Worm (Caenorhabditis elegans): ENCODE data around the gene tufm-1.

The tufm-1 gene

ce11 chrIII:2804461-2804860, 10.3 kb downstream of the tufm-1 start:
- no peak for TF ChIP-seq ztf-11 (tag; optimal IDR thresholded peaks at IDR 0.05)
- no peak for TF ChIP-seq sem-2 (GFP tag; optimal IDR thresholded peaks at IDR 0.05)
- TF ChIP-seq unc-62 (GFP tag; optimal IDR thresholded peaks at IDR 0.05) = peak; percentile 17
- TF ChIP-seq nhr-2 (tag; optimal IDR thresholded peaks at IDR 0.05) = peak; percentile 49
- peak; percentile 34 for TF ChIP-seq pha-4 (tag; optimal IDR thresholded peaks at IDR 0.05)

- TF ChIP-seq ztf-11 (tag; optimal IDR thresholded peaks at IDR 0.05) (no peak), zip-8 (tag; optimal IDR thresholded peaks at IDR 0.05) (no peak), blmp-1 (tag; optimal IDR thresholded peaks at IDR 0.05) (no peak), unc-120 (tag; optimal IDR thresholded peaks at IDR 0.05; ENCODE audit: poor library complexity, severe bottlenecking) (no peak), sptf-1 (tag; optimal IDR thresholded peaks at IDR 0.05) (no peak)
Observed at ce11 chrIII:2801800-2802515, 12.8 kb downstream of the tufm-1 start, which contains the start of the genes twk-45 and Y71H2AM.25. Gene twk-45, minus strand, starts transcription at chrIII:2801900. Gene Y71H2AM.25, plus strand, starts transcription at chrIII:2802465.

- peak; percentile 93 for TF ChIP-seq zip-8 (tag; optimal IDR thresholded peaks at IDR 0.05)
- no peak for TF ChIP-seq lsy-2 (tag; optimal IDR thresholded peaks at IDR 0.05)
- no peak for TF ChIP-seq mls-2 (tag; optimal IDR thresholded peaks at IDR 0.05)
- no peak for TF ChIP-seq drap-1 (GFP tag; optimal IDR thresholded peaks at IDR 0.05)
- TF ChIP-seq mab-5 (tag; optimal IDR thresholded peaks at IDR 0.05) = no peak
Observed at ce11 chrIII:2800743-2801142, 14.0 kb downstream of the tufm-1 start.

- TF ChIP-seq drap-1 (GFP tag; optimal IDR thresholded peaks at IDR 0.05) (no peak), lsy-2 (tag; optimal IDR thresholded peaks at IDR 0.05) (no peak), tbx-8 (GFP tag; optimal IDR thresholded peaks at IDR 0.05) (no peak), unc-39 (tag; optimal IDR thresholded peaks at IDR 0.05) (no peak), ceh-43 (GFP tag; optimal IDR thresholded peaks at IDR 0.05) (no peak), blmp-1 (tag; optimal IDR thresholded peaks at IDR 0.05) (no peak), unc-62 (GFP tag; optimal IDR thresholded peaks at IDR 0.05) (no peak), nhr-2 (tag; optimal IDR thresholded peaks at IDR 0.05) (no peak), mab-5 (tag; optimal IDR thresholded peaks at IDR 0.05) (no peak), nhr-12 (tag; optimal IDR thresholded peaks at IDR 0.05) (no peak), M03D4.4 (tag; optimal IDR thresholded peaks at IDR 0.05) (no peak), sptf-1 (tag; optimal IDR thresholded peaks at IDR 0.05) (no peak)
Observed at ce11 chrIII:2795442-2796023, 19.2 kb downstream of the tufm-1 start.

- TF ChIP-seq ceh-39 (tag; optimal IDR thresholded peaks at IDR 0.05) (no peak), flh-1 (GFP tag; optimal IDR thresholded peaks at IDR 0.05) (no peak), zip-8 (tag; optimal IDR thresholded peaks at IDR 0.05) (no peak), ceh-43 (GFP tag; optimal IDR thresholded peaks at IDR 0.05) (no peak), ceh-83 (GFP tag; optimal IDR thresholded peaks at IDR 0.05) (no peak), sptf-1 (tag; optimal IDR thresholded peaks at IDR 0.05) (no peak), nhr-76 (tag; optimal IDR thresholded peaks at IDR 0.05) (no peak)
Observed at ce11 chrIII:2794057-2794456, 20.7 kb downstream of the tufm-1 start.

ce11 chrIII:2787979-2788491, 26.7 kb downstream of the tufm-1 start, which contains the start of gene tbcc-1:
Gene tbcc-1, plus strand, starts transcription at chrIII:2788441.
- TF ChIP-seq nhr-12 (tag; optimal IDR thresholded peaks at IDR 0.05) (no peak), tbx-8 (GFP tag; optimal IDR thresholded peaks at IDR 0.05) (no peak), nhr-76 (tag; optimal IDR thresholded peaks at IDR 0.05) (no peak), mab-5 (tag; optimal IDR thresholded peaks at IDR 0.05) (no peak), unc-120 (tag; optimal IDR thresholded peaks at IDR 0.05; ENCODE audit: poor library complexity, severe bottlenecking) (no peak), hlh-1 (tag; optimal IDR thresholded peaks at IDR 0.05) (no peak), lin-13 (tag; optimal IDR thresholded peaks at IDR 0.05) (no peak), lin-32 (GFP tag; optimal IDR thresholded peaks at IDR 0.05) (no peak), drap-1 (GFP tag; optimal IDR thresholded peaks at IDR 0.05) (no peak), mep-1 (tag; optimal IDR thresholded peaks at IDR 0.05) (no peak), bed-3 (GFP tag; optimal IDR thresholded peaks at IDR 0.05) (no peak), M03D4.4 (tag; optimal IDR thresholded peaks at IDR 0.05) (no peak), ceh-83 (GFP tag; optimal IDR thresholded peaks at IDR 0.05) (no peak)
